Fruit fly (Drosophila melanogaster): ENCODE results near the gene CG5435.
A peak's percentile ranks its signal among the peaks of the same experiment; 100 is the strongest.

Gene CG5435

DNA sequence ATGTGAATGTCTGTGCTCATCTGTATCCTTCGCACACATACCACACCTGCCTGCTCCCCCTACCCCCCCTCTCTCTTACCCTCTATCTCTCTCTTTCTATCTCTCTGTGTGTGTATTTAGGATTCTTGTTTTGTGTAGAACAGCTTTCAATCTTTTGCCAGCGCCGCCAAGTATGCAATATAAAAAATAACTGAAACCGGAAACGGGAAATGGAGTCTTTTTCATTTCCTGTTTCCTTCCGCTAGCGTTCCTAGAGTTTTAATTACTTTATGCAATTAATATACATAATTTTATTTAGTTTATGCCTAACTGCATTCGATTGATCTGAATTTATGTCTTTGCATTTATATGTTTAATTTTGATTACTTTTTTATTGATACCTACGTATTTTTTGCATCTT is 38.3 kb downstream of the CG5435 start:
- TF ChIP-seq Eip78C (GFP tag): peak; percentile 72
- no peak for TF ChIP-seq CG3919 (GFP tag; optimal IDR thresholded peaks at IDR 0.05)
- no peak for TF ChIP-seq Hr39 (GFP tag; optimal IDR thresholded peaks at IDR 0.05)
- TF ChIP-seq CG9139 (GFP tag; optimal IDR thresholded peaks at IDR 0.05): peak; percentile 1
